Worm (Caenorhabditis elegans): ENCODE measurements around the gene Y59A8A.8.
"Not testable (repeated sequence)": the region's sequence is repeated elsewhere in the genome, so short reads cannot be mapped to it uniquely, and the experiment has no call there.

- TF ChIP-seq lin-39 (tag; optimal IDR thresholded peaks at IDR 0.05); nhr-77 (tag; optimal IDR thresholded peaks at IDR 0.05); lin-29 (GFP tag; IDR thresholded peaks at IDR 0.05): not testable (repeated sequence)
These were observed at the start of gene Y59A8A.8 for ce11 chrV:17865309-17865708.
